Worm (Caenorhabditis elegans) whole organism, early embryonic: ENCODE measurements around the gene srm-5.

Experiments used
- B0310.2 ChIP-seq: sonication (generic microtip); optimal IDR thresholded peaks from 2 replicates; lab custom pipeline; 2016; ENCODE audit warnings: mild to moderate bottlenecking, missing genetic modification characterization, missing compliant biosample characterization
- ama-1 ChIP-seq: fragments of 150-350 bp; optimal IDR thresholded peaks from 2 replicates; lab custom pipeline; 2014
- ceh-13 ChIP-seq: fragments of 200-800 bp; sonication (Bioruptor generic); optimal IDR thresholded peaks from 2 replicates; lab custom pipeline; 2018; ENCODE audit warnings: mild to moderate bottlenecking, missing genetic modification characterization, missing compliant biosample characterization
- ceh-36 ChIP-seq: sonication (generic microtip); optimal IDR thresholded peaks from 2 replicates; lab custom pipeline; 2016; ENCODE audit warnings: missing genetic modification characterization, inconsistent platforms, missing compliant biosample characterization
- ets-7 ChIP-seq: sonication (generic microtip); optimal IDR thresholded peaks from 2 replicates; lab custom pipeline; 2016; ENCODE audit warnings: missing genotype, missing genetic modification characterization, missing compliant biosample characterization
- hmg-4 ChIP-seq: fragments of 200-800 bp; sonication (Bioruptor generic); optimal IDR thresholded peaks from 2 replicates; lab custom pipeline; 2018; ENCODE audit warnings: mild to moderate bottlenecking, missing genetic modification characterization, missing compliant biosample characterization
- hnd-1 ChIP-seq: sonication (generic microtip); optimal IDR thresholded peaks from 2 replicates; lab custom pipeline; 2016; ENCODE audit warnings: missing genetic modification characterization, missing compliant biosample characterization
- pes-1 ChIP-seq: fragments of 200-800 bp; sonication (Bioruptor generic); IDR thresholded peaks from 2 replicates; pipeline ENCODE4 v1.3.6; 2022; ENCODE audit warnings: missing genetic modification reagents, missing genetic modification characterization, missing compliant biosample characterization
- scrt-1 ChIP-seq: fragments of 200-800 bp; sonication (Bioruptor generic); IDR thresholded peaks from 2 replicates; pipeline ENCODE4 v1.3.6; 2022; ENCODE audit warnings: missing genetic modification characterization, missing compliant biosample characterization
- sea-1 ChIP-seq: fragments of 200-800 bp; sonication (Bioruptor generic); conservative IDR thresholded peaks from 2 replicates; pipeline ENCODE4 v1.3.6; 2022; ENCODE audit warnings: missing genetic modification characterization, missing compliant biosample characterization
- tbx-11 ChIP-seq: fragments of 200-800 bp; sonication (Bioruptor generic); IDR thresholded peaks from 2 replicates; pipeline ENCODE4 v1.3.6; 2022; ENCODE audit warnings: missing genetic modification characterization, missing compliant biosample characterization
- tra-4 ChIP-seq: sonication (generic microtip); optimal IDR thresholded peaks from 2 replicates; lab custom pipeline; 2017; ENCODE audit warnings: missing genetic modification characterization, missing compliant biosample characterization

DNA sequence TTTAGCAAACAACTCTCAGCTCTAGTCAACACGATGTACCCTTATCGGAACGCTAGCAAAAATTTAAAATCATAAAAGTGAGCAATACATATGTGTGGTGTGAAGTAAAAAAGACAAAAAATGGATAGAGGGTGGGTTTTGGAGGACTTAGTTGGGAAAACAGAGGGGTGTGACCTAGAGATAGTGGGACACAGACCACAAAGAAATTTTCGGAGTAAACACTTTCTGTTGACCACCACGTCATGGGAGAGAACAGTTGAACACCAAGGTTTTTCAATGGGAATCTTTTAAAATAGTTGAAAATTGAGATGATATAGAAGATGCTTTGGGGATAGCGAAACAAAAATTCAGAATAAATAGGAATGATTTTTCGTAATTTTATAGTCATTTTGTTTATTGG, 17.8 kb upstream of the srm-5 start:
- TF ChIP-seq ama-1 (lab: Kevin White, UChicago) (no peak), ceh-36 (tag; lab: Kevin White, UChicago) (no peak), ets-7 (no peak), B0310.2 (no peak), hmg-4 (GFP tag; lab: Kevin White, UChicago) (no peak), hnd-1 (no peak), scrt-1 (GFP tag; lab: Robert Waterston, UW) (no peak), ceh-13 (no peak), pes-1 (GFP tag; lab: Robert Waterston, UW) (no peak), tbx-11 (GFP tag; lab: Robert Waterston, UW) (no peak), tra-4 (tag; lab: Kevin White, UChicago) (no peak), sea-1 (GFP tag; lab: Robert Waterston, UW) (no peak)
